Worm (Caenorhabditis elegans) whole organism, young adult: ENCODE results near the gene K07C11.7.
A peak's percentile ranks its signal among the peaks of the same experiment; 100 is the strongest.

Experiments
- B0261.1 ChIP-seq: sonication (generic microtip); optimal IDR thresholded peaks from 2 replicates; lab custom pipeline; 2016; ENCODE audit warnings: mild to moderate bottlenecking, missing genetic modification characterization, moderate library complexity, missing compliant biosample characterization
- B0336.3 ChIP-seq: fragments of 200-800 bp; sonication (Bioruptor generic); IDR thresholded peaks from 2 replicates; pipeline ENCODE4 v1.3.6; 2022; ENCODE audit warnings: missing genetic modification characterization, missing compliant biosample characterization
- C06A6.2 ChIP-seq: fragments of 200-800 bp; sonication (Bioruptor generic); conservative IDR thresholded peaks from 2 replicates; pipeline ENCODE4 v1.3.6; 2022; ENCODE audit warnings: missing genetic modification characterization, missing compliant biosample characterization
- C17E4.6 ChIP-seq: fragments of 200-800 bp; sonication (Bioruptor generic); IDR thresholded peaks from 2 replicates; pipeline ENCODE4 v1.3.6; 2022; ENCODE audit warnings: missing genetic modification reagents, missing genetic modification characterization, missing compliant biosample characterization
- F55B11.4 ChIP-seq: sonication (generic microtip); optimal IDR thresholded peaks from 2 replicates; lab custom pipeline; 2016; ENCODE audit warnings: missing compliant biosample characterization, missing genetic modification characterization, borderline replicate concordance; ENCODE audit not compliant: insufficient read depth
- T26A5.8 ChIP-seq: sonication (generic microtip); optimal IDR thresholded peaks from 2 replicates; lab custom pipeline; 2016; ENCODE audit warnings: missing genetic modification characterization, missing compliant biosample characterization
- Y53F4B.3 ChIP-seq: fragments of 200-800 bp; sonication (Bioruptor generic); IDR thresholded peaks from 2 replicates; pipeline ENCODE4 v1.3.6; 2022; ENCODE audit warnings: missing genetic modification reagents, missing genetic modification characterization, missing compliant biosample characterization
- Y79H2A.3 ChIP-seq: fragments of 200-800 bp; sonication (Bioruptor generic); conservative IDR thresholded peaks from 2 replicates; pipeline ENCODE4 v1.3.6; 2022; ENCODE audit warnings: missing genetic modification reagents, missing genetic modification characterization, missing compliant biosample characterization
- ZK185.1 ChIP-seq: sonication (generic microtip); optimal IDR thresholded peaks from 2 replicates; lab custom pipeline; 2016; ENCODE audit warnings: mild to moderate bottlenecking, missing genetic modification characterization, missing compliant biosample characterization; ENCODE audit not compliant: poor library complexity, severe bottlenecking
- aptf-2 ChIP-seq: fragments of 200-800 bp; sonication (Bioruptor generic); conservative IDR thresholded peaks from 2 replicates; pipeline ENCODE4 v1.3.6; 2022; ENCODE audit warnings: missing genetic modification reagents, missing genetic modification characterization, missing compliant biosample characterization
- bed-1 ChIP-seq: fragments of 200-800 bp; sonication (Bioruptor generic); IDR thresholded peaks from 2 replicates; pipeline ENCODE4 v1.3.6; 2022; ENCODE audit warnings: missing genetic modification reagents, missing genetic modification characterization, missing compliant biosample characterization
- bed-2 ChIP-seq: fragments of 200-800 bp; sonication (Bioruptor generic); IDR thresholded peaks from 2 replicates; pipeline ENCODE4 v1.3.6; 2022; ENCODE audit warnings: missing genetic modification reagents, missing genetic modification characterization, missing compliant biosample characterization
- cebp-2 ChIP-seq: fragments of 200-800 bp; sonication (Bioruptor generic); IDR thresholded peaks from 2 replicates; pipeline ENCODE4 v1.3.6; 2022; ENCODE audit warnings: missing genetic modification characterization, missing compliant biosample characterization
- ceh-100 ChIP-seq: fragments of 200-800 bp; sonication (Bioruptor generic); IDR thresholded peaks from 2 replicates; pipeline ENCODE4 v1.3.6; 2022; ENCODE audit warnings: missing genetic modification reagents, missing genetic modification characterization, missing compliant biosample characterization
- ceh-27 ChIP-seq: fragments of 200-800 bp; sonication (Bioruptor generic); optimal IDR thresholded peaks from 2 replicates; lab custom pipeline; 2018; ENCODE audit warnings: mild to moderate bottlenecking, missing genetic modification characterization, moderate library complexity, missing compliant biosample characterization
- ceh-91 ChIP-seq: fragments of 200-800 bp; sonication (Bioruptor generic); IDR thresholded peaks from 2 replicates; pipeline ENCODE4 v1.3.6; 2022; ENCODE audit warnings: missing genetic modification reagents, missing genetic modification characterization, missing compliant biosample characterization
- dpl-1 ChIP-seq: fragments of 150-350 bp; optimal IDR thresholded peaks from 2 replicates; lab custom pipeline; 2014; ENCODE audit warnings: missing biosample characterization, missing genetic modification reagents, missing genetic modification characterization
- ekl-4 ChIP-seq: fragments of 200-800 bp; sonication (Bioruptor generic); IDR thresholded peaks from 2 replicates; pipeline ENCODE4 v1.3.6; 2022; ENCODE audit warnings: missing genetic modification reagents, missing genetic modification characterization, missing compliant biosample characterization
- ets-4 ChIP-seq: fragments of 200-800 bp; sonication (Bioruptor generic); optimal IDR thresholded peaks from 2 replicates; lab custom pipeline; 2018; ENCODE audit warnings: mild to moderate bottlenecking, missing genetic modification characterization, missing compliant biosample characterization
- hlh-26 ChIP-seq: fragments of 200-800 bp; sonication (Bioruptor generic); conservative IDR thresholded peaks from 2 replicates; pipeline ENCODE4 v1.3.6; 2022; ENCODE audit warnings: missing genetic modification reagents, missing genetic modification characterization, missing compliant biosample characterization
- hmg-20 ChIP-seq: fragments of 200-800 bp; sonication (Bioruptor generic); IDR thresholded peaks from 2 replicates; pipeline ENCODE4 v1.3.6; 2022; ENCODE audit warnings: missing genetic modification reagents, missing genetic modification characterization, missing compliant biosample characterization
- hrde-1 ChIP-seq: sonication (generic microtip); optimal IDR thresholded peaks from 2 replicates; lab custom pipeline; 2016; ENCODE audit warnings: missing genetic modification characterization, mild to moderate bottlenecking, missing compliant biosample characterization, moderate library complexity, missing genotype, missing genetic modification reagents, borderline replicate concordance
- lag-1 ChIP-seq: fragments of 200-800 bp; sonication (Bioruptor generic); IDR thresholded peaks from 2 replicates; pipeline ENCODE4 v1.3.6; 2022; ENCODE audit warnings: missing genetic modification reagents, missing genetic modification characterization, missing compliant biosample characterization
- let-526 ChIP-seq: fragments of 200-800 bp; sonication (Bioruptor generic); IDR thresholded peaks from 2 replicates; pipeline ENCODE4 v1.3.6; 2022; ENCODE audit warnings: missing genetic modification reagents, missing genetic modification characterization, missing compliant biosample characterization
- lin-35 ChIP-seq, 3 experiments: fragments of 150-350 bp in 2 of 3; sonication (generic microtip) in 1 of 3; optimal IDR thresholded peaks; 2 replicates each; lab custom pipeline; 2014 to 2018; ENCODE audit warnings: missing biosample characterization in 3 of 3, missing genetic modification characterization in 3 of 3, missing genetic modification reagents in 3 of 3
- lir-1 ChIP-seq: fragments of 200-800 bp; sonication (Bioruptor generic); conservative IDR thresholded peaks from 2 replicates; pipeline ENCODE4 v1.3.6; 2022; ENCODE audit warnings: missing genetic modification reagents, missing genetic modification characterization, missing compliant biosample characterization
- lsy-27 ChIP-seq: sonication (generic microtip); optimal IDR thresholded peaks from 2 replicates; lab custom pipeline; 2017; ENCODE audit warnings: missing genetic modification characterization, mild to moderate bottlenecking, missing compliant biosample characterization, antibody characterized with exemption, missing genotype, borderline replicate concordance; ENCODE audit not compliant: insufficient read depth
- madf-10 ChIP-seq: sonication (generic microtip); optimal IDR thresholded peaks from 2 replicates; lab custom pipeline; 2016; ENCODE audit warnings: mild to moderate bottlenecking, missing genetic modification characterization, missing compliant biosample characterization
- madf-3 ChIP-seq: fragments of 200-800 bp; sonication (Bioruptor generic); IDR thresholded peaks from 2 replicates; pipeline ENCODE4 v1.3.6; 2022; ENCODE audit warnings: missing genetic modification reagents, missing genetic modification characterization, missing compliant biosample characterization
- madf-6 ChIP-seq: fragments of 200-800 bp; sonication (Bioruptor generic); IDR thresholded peaks from 2 replicates; pipeline ENCODE4 v1.3.6; 2022; ENCODE audit warnings: missing genetic modification reagents, missing genetic modification characterization, missing compliant biosample characterization
- madf-8 ChIP-seq: fragments of 200-800 bp; sonication (Bioruptor generic); conservative IDR thresholded peaks from 2 replicates; pipeline ENCODE4 v1.3.6; 2022; ENCODE audit warnings: missing genetic modification reagents, missing genetic modification characterization, missing compliant biosample characterization
- mel-28 ChIP-seq: sonication (generic microtip); optimal IDR thresholded peaks from 2 replicates; lab custom pipeline; 2016; ENCODE audit warnings: borderline replicate concordance, mild to moderate bottlenecking, missing genetic modification characterization, missing compliant biosample characterization
- nfya-2 ChIP-seq: fragments of 200-800 bp; sonication (Bioruptor generic); IDR thresholded peaks from 2 replicates; pipeline ENCODE4 v1.3.6; 2022; ENCODE audit warnings: missing genetic modification reagents, missing genetic modification characterization, missing compliant biosample characterization
- nhr-27 ChIP-seq: fragments of 200-800 bp; sonication (Bioruptor generic); optimal IDR thresholded peaks from 2 replicates; lab custom pipeline; 2018; ENCODE audit warnings: mild to moderate bottlenecking, missing genetic modification characterization, moderate library complexity, missing compliant biosample characterization
- nhr-80 ChIP-seq: sonication (generic microtip); optimal IDR thresholded peaks from 2 replicates; lab custom pipeline; 2016; ENCODE audit warnings: missing genetic modification characterization, missing compliant biosample characterization
- pbrm-1 ChIP-seq: fragments of 200-800 bp; sonication (Bioruptor generic); IDR thresholded peaks from 2 replicates; pipeline ENCODE4 v1.3.6; 2022; ENCODE audit warnings: missing genetic modification reagents, missing genetic modification characterization, missing compliant biosample characterization
- pha-4 ChIP-seq: fragments of 150-350 bp; sonication (generic microtip); optimal IDR thresholded peaks from 2 replicates; lab custom pipeline; 2014; ENCODE audit warnings: missing biosample characterization, missing genetic modification reagents, missing genetic modification characterization
- rcor-1 ChIP-seq: fragments of 200-800 bp; sonication (Bioruptor generic); IDR thresholded peaks from 2 replicates; pipeline ENCODE4 v1.3.6; 2022; ENCODE audit warnings: missing genetic modification reagents, missing genetic modification characterization, missing compliant biosample characterization
- rec-8 ChIP-seq, 2 experiments: sonication (generic microtip); optimal IDR thresholded peaks; 2 replicates each; lab custom pipeline; 2016; ENCODE audit warnings: mild to moderate bottlenecking in 2 of 2, missing genetic modification characterization in 2 of 2, missing genetic modification reagents in 2 of 2, missing genotype in 2 of 2, missing biosample characterization in 1 of 2, missing compliant biosample characterization in 1 of 2, moderate library complexity in 1 of 2
- repo-1 ChIP-seq: sonication (generic microtip); optimal IDR thresholded peaks from 2 replicates; lab custom pipeline; 2017; ENCODE audit warnings: mild to moderate bottlenecking, missing genetic modification characterization, missing compliant biosample characterization
- sea-2 ChIP-seq: fragments of 200-800 bp; sonication (Bioruptor generic); IDR thresholded peaks from 2 replicates; pipeline ENCODE4 v1.3.6; 2022; ENCODE audit warnings: missing genetic modification characterization, missing compliant biosample characterization
- unc-62 ChIP-seq: fragments of 150-350 bp; optimal IDR thresholded peaks from 2 replicates; lab custom pipeline; 2014; ENCODE audit warnings: missing biosample characterization, missing genetic modification reagents, missing genetic modification characterization
- xnd-1 ChIP-seq: sonication (generic microtip); optimal IDR thresholded peaks from 2 replicates; lab custom pipeline; 2016; ENCODE audit warnings: missing genotype, missing genetic modification reagents, missing genetic modification characterization, missing compliant biosample characterization
- zim-3 ChIP-seq: sonication (generic microtip); optimal IDR thresholded peaks from 2 replicates; lab custom pipeline; 2017; ENCODE audit warnings: mild to moderate bottlenecking, missing genetic modification characterization, moderate library complexity, missing compliant biosample characterization
- ztf-25 ChIP-seq: fragments of 200-800 bp; sonication (Bioruptor generic); IDR thresholded peaks from 2 replicates; pipeline ENCODE4 v1.3.6; 2022; ENCODE audit warnings: missing genetic modification reagents, missing genetic modification characterization, missing compliant biosample characterization
- ztf-26 ChIP-seq: sonication (generic microtip); optimal IDR thresholded peaks from 2 replicates; lab custom pipeline; 2017; ENCODE audit warnings: missing genetic modification characterization, missing compliant biosample characterization
- ztf-28 ChIP-seq: fragments of 200-800 bp; sonication (Bioruptor generic); IDR thresholded peaks from 2 replicates; pipeline ENCODE4 v1.3.6; 2022; ENCODE audit warnings: missing genetic modification reagents, missing genetic modification characterization, missing compliant biosample characterization
- ztf-6 ChIP-seq: fragments of 200-800 bp; sonication (Bioruptor generic); IDR thresholded peaks from 2 replicates; pipeline ENCODE4 v1.3.6; 2022; ENCODE audit warnings: missing genetic modification reagents, missing genetic modification characterization, missing compliant biosample characterization

Gene K07C11.7

ce11 chrV:8178914-8179542, 34.7 kb downstream of the K07C11.7 start, which contains the start of gene srp-7:
srp-7 (plus strand) TSS chrV:8179126.
- TF ChIP-seq hlh-26: no peak
- TF ChIP-seq cebp-2: no peak
- TF ChIP-seq nhr-80 (tag; lab: Kevin White, UChicago): peak; percentile 27
- no peak for TF ChIP-seq rcor-1 (GFP tag; lab: Robert Waterston, UW)
- TF ChIP-seq Y79H2A.3 (GFP tag; lab: Robert Waterston, UW): no peak
- no peak for TF ChIP-seq rec-8 (tag; optimal IDR thresholded peaks at IDR 0.05; lab: Kevin White, UChicago)
- TF ChIP-seq B0261.1 (tag; lab: Kevin White, UChicago): no peak
- no peak for TF ChIP-seq pbrm-1 (GFP tag; lab: Robert Waterston, UW)
- TF ChIP-seq madf-8 (GFP tag; lab: Robert Waterston, UW): no peak
- TF ChIP-seq repo-1 (tag; lab: Kevin White, UChicago): no peak
- no peak for TF ChIP-seq sea-2 (GFP tag; lab: Robert Waterston, UW)
- TF ChIP-seq let-526 (GFP tag; lab: Robert Waterston, UW): no peak
- no peak for TF ChIP-seq bed-1 (GFP tag; lab: Robert Waterston, UW)
- TF ChIP-seq mel-28 (tag; lab: Kevin White, UChicago): no peak
- no peak for TF ChIP-seq hmg-20 (GFP tag; lab: Robert Waterston, UW)
- no peak for TF ChIP-seq aptf-2 (GFP tag; lab: Robert Waterston, UW)
- TF ChIP-seq T26A5.8 (tag; lab: Kevin White, UChicago): no peak
- TF ChIP-seq lag-1 (GFP tag; lab: Robert Waterston, UW): no peak
- no peak for TF ChIP-seq F55B11.4 (tag; lab: Kevin White, UChicago)
- TF ChIP-seq madf-6 (GFP tag; lab: Robert Waterston, UW): 0 out of 2 replicates have a peak, but pooled peaks have one; percentile 28
- no peak for TF ChIP-seq zim-3 (tag; lab: Kevin White, UChicago)
- no peak for TF ChIP-seq bed-2 (GFP tag; lab: Robert Waterston, UW)
- TF ChIP-seq nhr-27 (tag; lab: Kevin White, UChicago): no peak
- no peak for TF ChIP-seq madf-10 (tag; lab: Kevin White, UChicago)
- no peak for TF ChIP-seq lsy-27 (tag; lab: Kevin White, UChicago)
- peak; percentile 26 for TF ChIP-seq ztf-26 (tag; lab: Kevin White, UChicago)
- 0 out of 2 replicates have a peak, but pooled peaks have one; percentile 20 for TF ChIP-seq C06A6.2 (GFP tag; lab: Robert Waterston, UW)
- TF ChIP-seq lin-35 (GFP tag; optimal IDR thresholded peaks at IDR 0.05; lab: Kevin White, UChicago): no peak
- no peak for TF ChIP-seq xnd-1 (tag; lab: Kevin White, UChicago)
- TF ChIP-seq Y53F4B.3: no peak
- 0 out of 2 replicates have a peak, but pooled peaks have one; percentile 44 for TF ChIP-seq ztf-25 (GFP tag; lab: Robert Waterston, UW)
- no peak for TF ChIP-seq ZK185.1 (tag; lab: Kevin White, UChicago)
- TF ChIP-seq hrde-1 (tag; lab: Kevin White, UChicago): no peak
- TF ChIP-seq ets-4 (GFP tag; lab: Kevin White, UChicago): no peak
- TF ChIP-seq ceh-100 (GFP tag; lab: Robert Waterston, UW): peak; percentile 89
- TF ChIP-seq ekl-4 (GFP tag; lab: Robert Waterston, UW): no peak
- TF ChIP-seq B0336.3: no peak
- no peak for TF ChIP-seq ceh-27 (GFP tag; lab: Kevin White, UChicago)
- TF ChIP-seq unc-62 (GFP tag; lab: Kevin White, UChicago): no peak
- no peak for TF ChIP-seq nfya-2 (GFP tag; lab: Robert Waterston, UW)
- no peak for TF ChIP-seq ceh-91
- TF ChIP-seq madf-3: no peak
- TF ChIP-seq C17E4.6 (GFP tag; lab: Robert Waterston, UW): no peak
- no peak for TF ChIP-seq dpl-1 (GFP tag; lab: Kevin White, UChicago)
- TF ChIP-seq ztf-6 (GFP tag; lab: Robert Waterston, UW): no peak
- TF ChIP-seq pha-4 (tag; lab: Kevin White, UChicago): no peak
- TF ChIP-seq ztf-28 (GFP tag; lab: Robert Waterston, UW): no peak
- TF ChIP-seq lir-1 (GFP tag; lab: Robert Waterston, UW): no peak
